Worm (Caenorhabditis elegans): ENCODE data around the gene pen-2.
A peak's percentile ranks its signal among the peaks of the same experiment; 100 is the strongest.

The pen-2 gene

DNA sequence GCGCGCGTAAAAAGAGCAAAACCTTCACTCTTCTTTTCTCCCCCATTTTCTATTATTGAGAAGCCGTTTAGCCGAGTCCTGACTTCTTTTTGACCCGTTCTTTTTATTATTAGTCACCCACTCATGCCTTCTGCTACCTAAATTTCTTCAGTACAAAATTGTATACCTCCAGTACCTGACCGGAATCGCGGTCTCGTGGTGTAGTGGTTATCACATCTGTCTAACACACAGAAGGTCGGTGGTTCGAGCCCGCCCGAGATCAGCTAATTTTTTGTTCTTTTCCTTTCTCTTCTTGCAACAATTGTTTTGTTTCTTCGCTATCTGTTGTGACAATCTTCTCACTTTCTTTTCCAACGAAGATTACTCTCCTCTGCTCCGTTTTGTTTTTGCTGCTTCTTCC lies 9.7 kb downstream of the pen-2 start:
- peak; percentile 57; the same call in 1 of the 2 replicates for TF ChIP-seq tbx-11 (GFP tag; IDR thresholded peaks at IDR 0.05)
- TF ChIP-seq hmg-4 (GFP tag; optimal IDR thresholded peaks at IDR 0.05) = no peak
- no peak for TF ChIP-seq ama-1 (optimal IDR thresholded peaks at IDR 0.05)
- TF ChIP-seq aly-1 (tag; optimal IDR thresholded peaks at IDR 0.05) = no peak
- TF ChIP-seq scrt-1 (GFP tag; IDR thresholded peaks at IDR 0.05) = no peak
- TF ChIP-seq pes-1 (GFP tag; IDR thresholded peaks at IDR 0.05) = peak; percentile 63
- no peak for TF ChIP-seq ceh-13 (GFP tag; optimal IDR thresholded peaks at IDR 0.05)
- TF ChIP-seq B0310.2 (tag; optimal IDR thresholded peaks at IDR 0.05) = no peak
- TF ChIP-seq flt-1 (GFP tag; IDR thresholded peaks at IDR 0.05) = peak; percentile 45; the same call in 1 of the 2 replicates
- TF ChIP-seq hnd-1 (tag; optimal IDR thresholded peaks at IDR 0.05) = no peak
- TF ChIP-seq sea-1 (GFP tag; conservative IDR thresholded peaks at IDR 0.05) = no peak
- TF ChIP-seq tra-4 (tag; optimal IDR thresholded peaks at IDR 0.05) = no peak
- TF ChIP-seq ets-7 (tag; optimal IDR thresholded peaks at IDR 0.05) = no peak
- TF ChIP-seq tbx-37 (GFP tag; conservative IDR thresholded peaks at IDR 0.05) = no peak
- no peak for TF ChIP-seq F13C5.2 (tag; optimal IDR thresholded peaks at IDR 0.05)
- no peak for TF ChIP-seq ceh-36 (tag; optimal IDR thresholded peaks at IDR 0.05)
- no peak for TF ChIP-seq hmbx-1 (tag; optimal IDR thresholded peaks at IDR 0.05)

DNA sequence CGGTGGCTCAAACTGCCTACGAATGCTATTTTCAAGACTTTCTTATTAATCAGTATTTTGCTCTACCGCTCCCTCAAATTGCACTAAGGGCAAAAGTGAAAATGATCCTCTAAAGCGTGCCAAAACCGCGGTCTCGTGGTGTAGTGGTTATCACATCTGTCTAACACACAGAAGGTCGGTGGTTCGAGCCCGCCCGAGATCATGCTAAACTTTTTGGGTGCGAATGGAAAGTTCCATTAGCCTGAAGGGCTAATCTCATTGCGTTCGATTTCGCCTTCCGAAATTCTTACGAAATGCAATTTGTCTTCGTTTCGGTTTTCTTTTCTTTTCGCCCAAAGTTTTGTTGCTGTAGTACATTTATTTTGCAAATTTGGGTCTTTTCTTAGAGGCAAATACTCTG lies 10.4 kb downstream of the pen-2 start:
- peak; percentile 66; the same call in 1 of the 2 replicates for TF ChIP-seq pes-1 (GFP tag; IDR thresholded peaks at IDR 0.05)
- 0 out of 2 replicates have a peak, but pooled peaks have one; percentile 41 for TF ChIP-seq tbx-37 (GFP tag; conservative IDR thresholded peaks at IDR 0.05)
- no peak for TF ChIP-seq ceh-36 (tag; optimal IDR thresholded peaks at IDR 0.05)
- 0 out of 2 replicates have a peak, but pooled peaks have one; percentile 8 for TF ChIP-seq flt-1 (GFP tag; IDR thresholded peaks at IDR 0.05)
- peak; percentile 17; the same call in 1 of the 2 replicates for TF ChIP-seq tbx-11 (GFP tag; IDR thresholded peaks at IDR 0.05)

DNA sequence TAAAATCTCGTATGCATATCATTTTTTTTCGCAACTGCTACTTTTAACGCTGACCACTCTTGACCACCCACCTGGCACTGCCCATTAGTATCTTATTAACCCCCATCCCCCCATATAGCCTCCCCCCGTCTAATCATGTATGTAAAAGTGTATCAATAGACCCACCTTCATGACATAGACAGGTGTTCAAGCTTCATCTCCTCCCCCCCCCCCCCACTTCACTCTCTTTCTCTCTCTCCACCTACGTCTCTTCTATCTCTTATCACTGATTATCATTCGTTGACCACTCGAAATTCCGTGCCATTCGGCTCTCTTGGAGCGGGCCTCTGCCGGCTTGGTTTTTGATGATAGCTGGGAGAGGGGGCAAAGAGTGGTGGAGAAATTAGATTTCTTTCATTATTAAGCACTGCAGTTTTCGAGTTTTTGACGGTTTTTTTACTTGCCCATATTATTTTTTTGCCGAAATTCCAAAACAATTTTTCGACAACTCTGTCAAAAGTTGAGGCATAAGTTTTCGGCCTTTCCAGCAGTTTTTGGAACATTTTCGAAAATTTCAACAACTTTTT lies 12.7 kb downstream of the pen-2 start:
- no peak for TF ChIP-seq flt-1 (GFP tag; IDR thresholded peaks at IDR 0.05)
- no peak for TF ChIP-seq sea-1 (GFP tag; conservative IDR thresholded peaks at IDR 0.05)
- TF ChIP-seq tra-4 (tag; optimal IDR thresholded peaks at IDR 0.05) = no peak
- TF ChIP-seq B0310.2 (tag; optimal IDR thresholded peaks at IDR 0.05) = no peak
- TF ChIP-seq ets-7 (tag; optimal IDR thresholded peaks at IDR 0.05) = no peak
- no peak for TF ChIP-seq pes-1 (GFP tag; IDR thresholded peaks at IDR 0.05)
- TF ChIP-seq scrt-1 (GFP tag; IDR thresholded peaks at IDR 0.05) = no peak
- TF ChIP-seq ceh-13 (GFP tag; optimal IDR thresholded peaks at IDR 0.05) = no peak
- no peak for TF ChIP-seq F13C5.2 (tag; optimal IDR thresholded peaks at IDR 0.05)
- no peak for TF ChIP-seq ceh-36 (tag; optimal IDR thresholded peaks at IDR 0.05)
- TF ChIP-seq tbx-11 (GFP tag; IDR thresholded peaks at IDR 0.05) = no peak
- no peak for TF ChIP-seq hmbx-1 (tag; optimal IDR thresholded peaks at IDR 0.05)
- TF ChIP-seq aly-1 (tag; optimal IDR thresholded peaks at IDR 0.05) = no peak
- no peak for TF ChIP-seq hnd-1 (tag; optimal IDR thresholded peaks at IDR 0.05)
- no peak for TF ChIP-seq hmg-4 (GFP tag; optimal IDR thresholded peaks at IDR 0.05)
- no peak for TF ChIP-seq ama-1 (optimal IDR thresholded peaks at IDR 0.05)
- TF ChIP-seq tbx-37 (GFP tag; conservative IDR thresholded peaks at IDR 0.05) = no peak

DNA sequence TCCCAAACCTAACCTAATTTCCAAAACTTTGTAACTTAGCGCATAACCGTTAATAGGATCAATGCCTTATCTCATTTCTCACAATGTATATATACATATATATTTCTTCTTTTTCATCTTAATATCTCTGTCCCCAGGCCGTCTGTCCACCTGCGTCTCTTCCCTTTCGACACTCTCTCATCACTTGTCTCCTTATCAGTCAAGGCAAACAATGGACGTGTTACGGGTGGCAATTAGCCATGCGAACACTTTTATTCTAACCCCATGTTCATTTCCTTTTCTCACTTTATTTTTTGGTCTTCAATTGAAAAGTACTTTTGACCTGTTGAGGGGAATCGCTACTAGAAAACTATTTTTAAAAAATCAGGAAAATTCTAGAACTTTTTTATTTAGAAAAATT lies 14.3 kb downstream of the pen-2 start:
- no peak for TF ChIP-seq tra-4 (tag; optimal IDR thresholded peaks at IDR 0.05)
- TF ChIP-seq hnd-1 (tag; optimal IDR thresholded peaks at IDR 0.05) = no peak
- no peak for TF ChIP-seq hmbx-1 (tag; optimal IDR thresholded peaks at IDR 0.05)
- TF ChIP-seq ama-1 (optimal IDR thresholded peaks at IDR 0.05) = no peak
- TF ChIP-seq F13C5.2 (tag; optimal IDR thresholded peaks at IDR 0.05) = no peak
- no peak for TF ChIP-seq flt-1 (GFP tag; IDR thresholded peaks at IDR 0.05)
- no peak for TF ChIP-seq tbx-11 (GFP tag; IDR thresholded peaks at IDR 0.05)
- no peak for TF ChIP-seq aly-1 (tag; optimal IDR thresholded peaks at IDR 0.05)
- TF ChIP-seq scrt-1 (GFP tag; IDR thresholded peaks at IDR 0.05) = no peak
- TF ChIP-seq sea-1 (GFP tag; conservative IDR thresholded peaks at IDR 0.05) = no peak
- no peak for TF ChIP-seq ceh-13 (GFP tag; optimal IDR thresholded peaks at IDR 0.05)
- no peak for TF ChIP-seq ets-7 (tag; optimal IDR thresholded peaks at IDR 0.05)
- TF ChIP-seq ceh-36 (tag; optimal IDR thresholded peaks at IDR 0.05) = no peak
- TF ChIP-seq hmg-4 (GFP tag; optimal IDR thresholded peaks at IDR 0.05) = no peak
- TF ChIP-seq pes-1 (GFP tag; IDR thresholded peaks at IDR 0.05) = no peak
- TF ChIP-seq B0310.2 (tag; optimal IDR thresholded peaks at IDR 0.05) = no peak
- TF ChIP-seq tbx-37 (GFP tag; conservative IDR thresholded peaks at IDR 0.05) = no peak

ce11 chrIII:11358273-11358672 lies 15.2 kb downstream of the pen-2 start:
- TF ChIP-seq tra-4 (tag; optimal IDR thresholded peaks at IDR 0.05) = no peak
- TF ChIP-seq B0310.2 (tag; optimal IDR thresholded peaks at IDR 0.05) = no peak
- TF ChIP-seq ets-7 (tag; optimal IDR thresholded peaks at IDR 0.05) = no peak
- TF ChIP-seq hmg-4 (GFP tag; optimal IDR thresholded peaks at IDR 0.05) = no peak
- no peak for TF ChIP-seq sea-1 (GFP tag; conservative IDR thresholded peaks at IDR 0.05)
- no peak for TF ChIP-seq ama-1 (optimal IDR thresholded peaks at IDR 0.05)
- TF ChIP-seq F13C5.2 (tag; optimal IDR thresholded peaks at IDR 0.05) = no peak
- no peak for TF ChIP-seq aly-1 (tag; optimal IDR thresholded peaks at IDR 0.05)
- no peak for TF ChIP-seq ceh-13 (GFP tag; optimal IDR thresholded peaks at IDR 0.05)
- no peak for TF ChIP-seq flt-1 (GFP tag; IDR thresholded peaks at IDR 0.05)
- TF ChIP-seq scrt-1 (GFP tag; IDR thresholded peaks at IDR 0.05) = no peak
- TF ChIP-seq ceh-36 (tag; optimal IDR thresholded peaks at IDR 0.05) = no peak
- TF ChIP-seq hnd-1 (tag; optimal IDR thresholded peaks at IDR 0.05) = no peak
- TF ChIP-seq hmbx-1 (tag; optimal IDR thresholded peaks at IDR 0.05) = no peak
- no peak for TF ChIP-seq tbx-37 (GFP tag; conservative IDR thresholded peaks at IDR 0.05)
- TF ChIP-seq pes-1 (GFP tag; IDR thresholded peaks at IDR 0.05) = no peak

DNA sequence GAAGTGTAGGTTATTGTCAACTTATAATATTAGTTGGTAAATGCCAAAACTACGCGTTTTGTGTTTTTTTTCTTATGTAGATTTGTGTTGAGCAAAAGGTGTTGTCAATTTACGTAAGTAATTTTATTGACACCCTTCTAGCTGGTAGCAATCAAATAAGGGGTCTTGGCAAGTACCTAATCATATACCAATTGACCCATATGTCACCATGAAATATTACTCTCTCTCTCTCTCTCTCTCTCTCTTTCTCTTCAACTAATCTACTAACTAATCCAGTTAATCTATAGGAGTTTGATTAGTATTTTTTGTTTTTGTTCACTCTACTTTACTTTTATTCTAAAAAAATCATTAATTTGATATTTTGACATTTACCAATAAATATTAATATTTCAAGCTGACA lies 16.3 kb downstream of the pen-2 start:
- TF ChIP-seq flt-1 (GFP tag; IDR thresholded peaks at IDR 0.05) (no peak), F13C5.2 (tag; optimal IDR thresholded peaks at IDR 0.05) (no peak), tbx-37 (GFP tag; conservative IDR thresholded peaks at IDR 0.05) (no peak), hnd-1 (tag; optimal IDR thresholded peaks at IDR 0.05) (no peak), scrt-1 (GFP tag; IDR thresholded peaks at IDR 0.05) (no peak), hmg-4 (GFP tag; optimal IDR thresholded peaks at IDR 0.05) (no peak), tra-4 (tag; optimal IDR thresholded peaks at IDR 0.05) (no peak), aly-1 (tag; optimal IDR thresholded peaks at IDR 0.05) (no peak), tbx-11 (GFP tag; IDR thresholded peaks at IDR 0.05) (no peak), ceh-13 (GFP tag; optimal IDR thresholded peaks at IDR 0.05) (no peak), ama-1 (optimal IDR thresholded peaks at IDR 0.05) (no peak), ets-7 (tag; optimal IDR thresholded peaks at IDR 0.05) (no peak), pes-1 (GFP tag; IDR thresholded peaks at IDR 0.05) (no peak), B0310.2 (tag; optimal IDR thresholded peaks at IDR 0.05) (no peak), sea-1 (GFP tag; conservative IDR thresholded peaks at IDR 0.05) (no peak), hmbx-1 (tag; optimal IDR thresholded peaks at IDR 0.05) (no peak), ceh-36 (tag; optimal IDR thresholded peaks at IDR 0.05) (no peak)

Data from whole organism, early embryonic.